Worm (Caenorhabditis elegans) whole organism, L4 larva: ENCODE results near the gene F10G2.2.

Experiments used
- lin-15B ChIP-seq: fragments of 150-350 bp; sonication (generic microtip); optimal IDR thresholded peaks from 3 replicates; lab custom pipeline; 2014; ENCODE audit warnings: missing biosample characterization, missing genetic modification characterization
- nhr-10 ChIP-seq: fragments of 150-350 bp; optimal IDR thresholded peaks from 2 replicates; lab custom pipeline; 2014; ENCODE audit warnings: missing biosample characterization, missing genetic modification characterization
- ztf-11 ChIP-seq: fragments of 150-350 bp; optimal IDR thresholded peaks from 2 replicates; lab custom pipeline; 2014; ENCODE audit warnings: missing biosample characterization, missing genetic modification characterization

DNA sequence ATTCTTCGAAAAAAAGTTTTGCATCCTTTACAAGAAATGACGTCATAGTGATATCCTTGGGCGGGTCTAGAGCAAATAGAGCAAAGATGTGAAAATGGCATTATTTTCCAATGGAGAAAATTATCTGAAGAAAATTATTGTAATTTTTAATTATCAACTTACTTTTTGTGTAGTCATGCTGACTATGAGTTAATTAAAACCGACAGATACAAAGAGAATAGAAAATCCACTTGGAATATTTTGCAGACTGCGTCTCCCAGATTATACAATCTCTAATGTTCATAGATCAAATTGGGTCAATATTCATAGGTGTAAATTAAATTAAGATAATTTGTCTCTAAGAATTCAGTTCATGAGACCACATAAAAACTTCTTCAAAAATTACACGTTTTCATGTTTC, 18.6 kb downstream of the F10G2.2 start, which contains the start of gene nhr-149:
- no peak for TF ChIP-seq nhr-10 (tag; lab: Kevin White, UChicago)
- TF ChIP-seq lin-15B (tag; lab: Kevin White, UChicago) = no peak
- no peak for TF ChIP-seq ztf-11 (tag; lab: Kevin White, UChicago)
